Worm (Caenorhabditis elegans): Measurements from ENCODE around the gene F58F9.4.

Gene F58F9.4

DNA sequence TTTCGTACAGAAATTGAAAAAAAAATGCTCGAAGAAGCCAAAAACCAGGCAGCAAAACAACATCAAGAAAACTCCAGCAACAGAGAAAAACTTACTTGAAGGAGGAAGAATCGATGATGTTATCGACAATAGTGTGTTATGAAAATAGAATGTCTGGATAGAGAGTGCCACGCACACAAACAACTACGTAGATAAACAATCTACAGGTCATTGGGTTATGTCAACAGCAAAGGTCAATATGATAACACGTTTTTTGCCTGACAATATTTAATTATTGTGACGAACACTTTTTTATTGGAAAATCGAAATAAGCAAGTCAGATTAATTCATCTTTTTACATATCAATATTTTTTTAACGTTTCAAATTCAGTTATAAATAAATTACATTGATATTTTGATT, 48.6 kb downstream of the F58F9.4 start, which contains the start of gene sams-5:
Gene sams-5, minus strand, starts transcription at position 131 of the 400 bp plus-strand sequence.
- TF ChIP-seq mef-2 (tag; optimal IDR thresholded peaks at IDR 0.05) = no peak
- no peak for TF ChIP-seq C16A3.4 (tag; optimal IDR thresholded peaks at IDR 0.05)
- TF ChIP-seq sox-4 (tag; optimal IDR thresholded peaks at IDR 0.05) = no peak
- no peak for TF ChIP-seq tbx-2 (tag; optimal IDR thresholded peaks at IDR 0.05)
- no peak for TF ChIP-seq unc-62 (GFP tag; optimal IDR thresholded peaks at IDR 0.05)
- TF ChIP-seq lin-39 (tag; optimal IDR thresholded peaks at IDR 0.05) = no peak
- no peak for TF ChIP-seq aha-1 (tag; optimal IDR thresholded peaks at IDR 0.05)
- TF ChIP-seq alr-1 (tag; optimal IDR thresholded peaks at IDR 0.05; ENCODE audit: borderline replicate concordance) = no peak
- no peak for TF ChIP-seq grh-1 (GFP tag; IDR thresholded peaks at IDR 0.05)
- no peak for TF ChIP-seq nhr-76 (tag; optimal IDR thresholded peaks at IDR 0.05)
- TF ChIP-seq nhr-12 (tag; optimal IDR thresholded peaks at IDR 0.05) = no peak
- TF ChIP-seq dsc-1 (tag; optimal IDR thresholded peaks at IDR 0.05) = no peak
- TF ChIP-seq fkh-4 (tag; optimal IDR thresholded peaks at IDR 0.05; ENCODE audit: borderline replicate concordance) = no peak

DNA sequence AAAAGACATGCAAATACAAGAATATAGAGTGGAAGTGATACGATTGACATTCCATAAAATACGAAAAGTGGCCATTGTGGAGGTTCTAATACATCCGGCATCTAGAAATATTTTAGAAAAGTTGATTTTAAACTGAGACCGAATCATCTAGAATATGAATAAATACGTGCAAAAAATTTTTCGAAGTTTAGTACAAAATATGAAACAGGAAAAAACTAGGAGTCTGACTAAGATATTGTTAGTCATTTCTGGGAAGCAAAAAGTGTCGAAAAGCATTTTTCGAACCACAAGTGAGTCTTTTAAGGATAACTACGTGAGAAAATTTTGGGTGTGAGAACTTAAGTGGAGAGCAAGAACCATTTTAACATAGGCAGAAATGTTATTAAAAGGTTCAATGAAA, 51.3 kb downstream of the F58F9.4 start, which contains the start of gene srv-32:
Gene srv-32, minus strand, starts transcription at position 101 of the 400 bp plus-strand sequence.
- TF ChIP-seq sup-37 (GFP tag; optimal IDR thresholded peaks at IDR 0.05) = no peak
- TF ChIP-seq zip-4 (GFP tag; optimal IDR thresholded peaks at IDR 0.05) = no peak
- TF ChIP-seq nhr-20 (tag; optimal IDR thresholded peaks at IDR 0.05) = no peak
- TF ChIP-seq nhr-47 (tag; optimal IDR thresholded peaks at IDR 0.05) = no peak
- no peak for TF ChIP-seq efl-1 (optimal IDR thresholded peaks at IDR 0.05)
- no peak for TF ChIP-seq efl-1 (GFP tag; optimal IDR thresholded peaks at IDR 0.05 in 1 of 2)
- TF ChIP-seq irx-1 (tag; optimal IDR thresholded peaks at IDR 0.05) = no peak
- TF ChIP-seq ztf-4 (tag; optimal IDR thresholded peaks at IDR 0.05) = no peak
- TF ChIP-seq dpl-1 (GFP tag; optimal IDR thresholded peaks at IDR 0.05) = no peak
- no peak for TF ChIP-seq lin-39 (tag; optimal IDR thresholded peaks at IDR 0.05)

Data from whole organism, L1 larva.